Worm (Caenorhabditis elegans): ENCODE results near the gene fshr-1.
A peak's percentile ranks its signal among the peaks of the same experiment; 100 is the strongest.

fshr-1 gene

ce11 chrV:9927381-9927780 is 37.7 kb downstream of the fshr-1 start:
- TF ChIP-seq T22C8.4 (GFP tag; IDR thresholded peaks at IDR 0.05): no peak
- TF ChIP-seq ref-1 (GFP tag; conservative IDR thresholded peaks at IDR 0.05): no peak
- TF ChIP-seq cog-1 (tag; optimal IDR thresholded peaks at IDR 0.05): no peak
- no peak for TF ChIP-seq ztf-23 (GFP tag; IDR thresholded peaks at IDR 0.05)
- TF ChIP-seq med-1 (GFP tag; optimal IDR thresholded peaks at IDR 0.05; ENCODE audit: insufficient read depth): no peak
- no peak for TF ChIP-seq flt-1 (GFP tag; IDR thresholded peaks at IDR 0.05)
- no peak for TF ChIP-seq ztf-29 (GFP tag; IDR thresholded peaks at IDR 0.05)
- no peak for TF ChIP-seq klf-2 (GFP tag; conservative IDR thresholded peaks at IDR 0.05)
- no peak for TF ChIP-seq tab-1 (GFP tag; IDR thresholded peaks at IDR 0.05)

- no peak for TF ChIP-seq tab-1 (GFP tag; IDR thresholded peaks at IDR 0.05)
- TF ChIP-seq med-1 (GFP tag; optimal IDR thresholded peaks at IDR 0.05; ENCODE audit: insufficient read depth): no peak
- TF ChIP-seq ref-1 (GFP tag; conservative IDR thresholded peaks at IDR 0.05): no peak
- TF ChIP-seq klf-2 (GFP tag; conservative IDR thresholded peaks at IDR 0.05): no peak
- TF ChIP-seq ztf-23 (GFP tag; IDR thresholded peaks at IDR 0.05): no peak
- TF ChIP-seq ztf-29 (GFP tag; IDR thresholded peaks at IDR 0.05): no peak
- TF ChIP-seq flt-1 (GFP tag; IDR thresholded peaks at IDR 0.05): no peak
- no peak for TF ChIP-seq cog-1 (tag; optimal IDR thresholded peaks at IDR 0.05)
- no peak for TF ChIP-seq T22C8.4 (GFP tag; IDR thresholded peaks at IDR 0.05)
These were observed 38.3 kb downstream of the fshr-1 start for ce11 chrV:9927954-9928353.

- TF ChIP-seq med-1 (GFP tag; optimal IDR thresholded peaks at IDR 0.05; ENCODE audit: insufficient read depth) (peak; percentile 46), ref-1 (GFP tag; conservative IDR thresholded peaks at IDR 0.05) (no peak)
These were observed 41.0 kb downstream of the fshr-1 start, which contains the start of the genes rmh-2 and suds-3 for ce11 chrV:9930612-9931065. Gene rmh-2, minus strand, starts transcription at chrV:9930775. Gene suds-3, plus strand, starts transcription at chrV:9931015.

ce11 chrV:9937435-9937834 is 47.8 kb downstream of the fshr-1 start, which contains the start of gene srj-33:
Gene srj-33, minus strand, starts transcription at chrV:9937535.
- no peak for TF ChIP-seq cog-1 (tag; optimal IDR thresholded peaks at IDR 0.05)
- no peak for TF ChIP-seq ref-1 (GFP tag; conservative IDR thresholded peaks at IDR 0.05)
- TF ChIP-seq klf-2 (GFP tag; conservative IDR thresholded peaks at IDR 0.05): no peak
- TF ChIP-seq ztf-23 (GFP tag; IDR thresholded peaks at IDR 0.05): no peak
- no peak for TF ChIP-seq med-1 (GFP tag; optimal IDR thresholded peaks at IDR 0.05; ENCODE audit: insufficient read depth)
- TF ChIP-seq ztf-29 (GFP tag; IDR thresholded peaks at IDR 0.05): no peak
- no peak for TF ChIP-seq T22C8.4 (GFP tag; IDR thresholded peaks at IDR 0.05)
- no peak for TF ChIP-seq tab-1 (GFP tag; IDR thresholded peaks at IDR 0.05)

- TF ChIP-seq T22C8.4 (GFP tag; IDR thresholded peaks at IDR 0.05): no peak
- TF ChIP-seq flt-1 (GFP tag; IDR thresholded peaks at IDR 0.05): no peak
- TF ChIP-seq med-1 (GFP tag; optimal IDR thresholded peaks at IDR 0.05; ENCODE audit: insufficient read depth): no peak
- no peak for TF ChIP-seq ztf-29 (GFP tag; IDR thresholded peaks at IDR 0.05)
- no peak for TF ChIP-seq cog-1 (tag; optimal IDR thresholded peaks at IDR 0.05)
- no peak for TF ChIP-seq ref-1 (GFP tag; conservative IDR thresholded peaks at IDR 0.05)
- TF ChIP-seq klf-2 (GFP tag; conservative IDR thresholded peaks at IDR 0.05): no peak
- no peak for TF ChIP-seq tab-1 (GFP tag; IDR thresholded peaks at IDR 0.05)
- TF ChIP-seq ztf-23 (GFP tag; IDR thresholded peaks at IDR 0.05): no peak
These were observed 53.4 kb downstream of the fshr-1 start, which contains the start of gene fipr-12 for ce11 chrV:9943039-9943438. Gene fipr-12, plus strand, starts transcription at chrV:9943339.

ce11 chrV:9944093-9944492 is 54.5 kb downstream of the fshr-1 start, which contains the start of gene sre-28:
Gene sre-28, plus strand, starts transcription at chrV:9944393.
- TF ChIP-seq klf-2 (GFP tag; conservative IDR thresholded peaks at IDR 0.05): no peak
- TF ChIP-seq med-1 (GFP tag; optimal IDR thresholded peaks at IDR 0.05; ENCODE audit: insufficient read depth): no peak
- TF ChIP-seq flt-1 (GFP tag; IDR thresholded peaks at IDR 0.05): no peak
- TF ChIP-seq ztf-29 (GFP tag; IDR thresholded peaks at IDR 0.05): no peak
- no peak for TF ChIP-seq ref-1 (GFP tag; conservative IDR thresholded peaks at IDR 0.05)
- TF ChIP-seq T22C8.4 (GFP tag; IDR thresholded peaks at IDR 0.05): no peak
- TF ChIP-seq tab-1 (GFP tag; IDR thresholded peaks at IDR 0.05): no peak
- no peak for TF ChIP-seq cog-1 (tag; optimal IDR thresholded peaks at IDR 0.05)
- TF ChIP-seq ztf-23 (GFP tag; IDR thresholded peaks at IDR 0.05): no peak

All from whole organism, midembryonic.